Fruit fly (Drosophila melanogaster): ENCODE data around the gene janB.

dm6 chr3R:30051933-30052332, 13.4 kb upstream of the janB start, which contains the start of gene CG15528:
- no peak for TF ChIP-seq CG3032 (tag; optimal IDR thresholded peaks at IDR 0.05)
- TF ChIP-seq svp (GFP tag) = no peak
- TF ChIP-seq topi (GFP tag; optimal IDR thresholded peaks at IDR 0.05) = no peak
- TF ChIP-seq Eip78C (GFP tag) = no peak
- no peak for TF ChIP-seq dsx (GFP tag; optimal IDR thresholded peaks at IDR 0.05; ENCODE audit: poor library complexity, severe bottlenecking)
- TF ChIP-seq Lpt (GFP tag; optimal IDR thresholded peaks at IDR 0.05) = no peak

All from whole organism, prepupa.